Fruit fly (Drosophila melanogaster) whole organism, embryonic: Measurements from ENCODE around the gene Cdc37.

Experiments
- Bgb ChIP-seq: fragments of 200-800 bp; sonication (Bioruptor generic); IDR thresholded peaks from 2 replicates; pipeline ENCODE4 v1.3.6; 2022; ENCODE audit warnings: missing biosample characterization, missing genetic modification characterization; ENCODE audit not compliant: partially characterized antibody
- CG10274 ChIP-seq: fragments of 200-800 bp; sonication (Bioruptor generic); optimal IDR thresholded peaks from 3 replicates; lab custom pipeline; 2017; ENCODE audit warnings: missing biosample characterization, mild to moderate bottlenecking, missing genetic modification characterization
- CG10321 ChIP-seq: fragments of 200-800 bp; sonication (Bioruptor generic); IDR thresholded peaks from 2 replicates; pipeline ENCODE4 v1.3.6; 2022; ENCODE audit warnings: missing biosample characterization, missing genetic modification characterization
- CG11696 ChIP-seq: fragments of 200-800 bp; sonication (Bioruptor generic); IDR thresholded peaks from 2 replicates; pipeline ENCODE4 v1.3.6; 2022; ENCODE audit warnings: missing biosample characterization, missing genetic modification characterization
- CG15269 ChIP-seq: fragments of 200-800 bp; sonication (Bioruptor generic); optimal IDR thresholded peaks from 2 replicates; lab custom pipeline; 2018; ENCODE audit warnings: missing biosample characterization, mild to moderate bottlenecking, missing genetic modification characterization, moderate library complexity
- CG31365 ChIP-seq: fragments of 200-800 bp; sonication (Bioruptor generic); optimal IDR thresholded peaks from 2 replicates; lab custom pipeline; 2018; ENCODE audit warnings: missing biosample characterization, mild to moderate bottlenecking, missing genetic modification characterization
- CG32532 ChIP-seq: fragments of 200-800 bp; sonication (Bioruptor generic); IDR thresholded peaks from 2 replicates; pipeline ENCODE4 v1.3.6; 2022; ENCODE audit warnings: missing biosample characterization, missing genetic modification characterization
- CG33557 ChIP-seq: fragments of 200-800 bp; sonication (Bioruptor generic); optimal IDR thresholded peaks from 2 replicates; lab custom pipeline; 2019; ENCODE audit warnings: missing biosample characterization, mild to moderate bottlenecking, missing genetic modification characterization, moderate library complexity
- CG3847 ChIP-seq: fragments of 200-800 bp; sonication (Bioruptor generic); IDR thresholded peaks from 2 replicates; pipeline ENCODE4 v1.3.6; 2022; ENCODE audit warnings: missing biosample characterization, missing genetic modification characterization
- CG4854 ChIP-seq: fragments of 200-800 bp; sonication (Bioruptor generic); optimal IDR thresholded peaks from 2 replicates; lab custom pipeline; 2016; ENCODE audit warnings: missing biosample characterization, missing genetic modification characterization, inconsistent platforms
- CG6813 ChIP-seq: fragments of 200-800 bp; sonication (Bioruptor generic); optimal IDR thresholded peaks from 2 replicates; lab custom pipeline; 2017; ENCODE audit warnings: missing biosample characterization, missing genetic modification characterization, mild to moderate bottlenecking, moderate library complexity, missing genetic modification reagents
- CG9437 ChIP-seq: fragments of 200-800 bp; sonication (Bioruptor generic); optimal IDR thresholded peaks from 2 replicates; lab custom pipeline; 2018; ENCODE audit warnings: missing biosample characterization, mild to moderate bottlenecking, missing genetic modification characterization
- Dek ChIP-seq: fragments of 200-800 bp; sonication (Bioruptor generic); optimal IDR thresholded peaks from 3 replicates; lab custom pipeline; 2019; ENCODE audit warnings: missing biosample characterization, mild to moderate bottlenecking, missing genetic modification characterization, moderate library complexity
- Dll ChIP-seq: fragments of 200-800 bp; sonication (Bioruptor generic); IDR thresholded peaks from 4 replicates; pipeline ENCODE4 v1.3.6; 2022; ENCODE audit warnings: missing biosample characterization, missing genetic modification characterization; ENCODE audit not compliant: partially characterized antibody
- Dref ChIP-seq: fragments of 200-800 bp; sonication (Bioruptor generic); IDR thresholded peaks from 2 replicates; pipeline ENCODE4 v1.3.6; 2022; ENCODE audit warnings: missing biosample characterization, missing genetic modification characterization
- HHEX ChIP-seq: fragments of 200-800 bp; sonication (Bioruptor generic); optimal IDR thresholded peaks from 3 replicates; lab custom pipeline; 2017; ENCODE audit warnings: missing biosample characterization, mild to moderate bottlenecking, missing genetic modification characterization, missing genetic modification reagents
- HmgD ChIP-seq: fragments of 200-800 bp; sonication (Bioruptor generic); optimal IDR thresholded peaks from 3 replicates; lab custom pipeline; 2016; ENCODE audit warnings: missing biosample characterization, missing genetic modification characterization
- Hr39 ChIP-seq: fragments of >200 bp; optimal IDR thresholded peaks from 2 replicates; lab custom pipeline; 2017
- Hr78 ChIP-seq, 2 experiments: fragments of 200-800 bp in 1 of 2; fragments of >200 bp in 1 of 2; sonication (Bioruptor generic) in 1 of 2; optimal IDR thresholded peaks; 2 replicates each; lab custom pipeline; 2017 to 2019; ENCODE audit warnings: missing biosample characterization in 2 of 2, missing genetic modification characterization in 2 of 2, mild to moderate bottlenecking in 1 of 2, moderate library complexity in 1 of 2
- Jarid2 ChIP-seq: fragments of 200-800 bp; sonication (Bioruptor generic); optimal IDR thresholded peaks from 3 replicates; lab custom pipeline; 2017; ENCODE audit warnings: mild to moderate bottlenecking, missing biosample characterization, missing genetic modification reagents, missing genetic modification characterization
- NFAT ChIP-seq: fragments of 200-800 bp; sonication (Bioruptor generic); IDR thresholded peaks from 2 replicates; pipeline ENCODE4 v1.3.6; 2022; ENCODE audit warnings: missing biosample characterization, missing genetic modification characterization
- Nf-YA ChIP-seq: fragments of 200-800 bp; sonication (Bioruptor generic); IDR thresholded peaks from 2 replicates; pipeline ENCODE4 v1.3.6; 2022; ENCODE audit warnings: missing biosample characterization, missing genetic modification characterization
- Oaz ChIP-seq: fragments of 200-800 bp; sonication (Bioruptor generic); IDR thresholded peaks from 2 replicates; pipeline ENCODE4 v1.3.6; 2022; ENCODE audit warnings: missing biosample characterization, missing genetic modification characterization
- Optix ChIP-seq: fragments of 200-800 bp; sonication (Bioruptor generic); IDR thresholded peaks from 3 replicates; pipeline ENCODE4 v1.3.6; 2022; ENCODE audit warnings: missing biosample characterization, missing genetic modification characterization
- Side ChIP-seq: fragments of 200-800 bp; sonication (Bioruptor generic); optimal IDR thresholded peaks from 2 replicates; lab custom pipeline; 2016; ENCODE audit warnings: missing biosample characterization, missing genetic modification characterization
- Sox100B ChIP-seq: fragments of 200-800 bp; sonication (Bioruptor generic); optimal IDR thresholded peaks from 3 replicates; lab custom pipeline; 2018; ENCODE audit warnings: missing biosample characterization, mild to moderate bottlenecking, missing genetic modification characterization
- Sox102F ChIP-seq: fragments of 200-800 bp; sonication (Bioruptor generic); optimal IDR thresholded peaks from 2 replicates; lab custom pipeline; 2018; ENCODE audit warnings: missing biosample characterization, mild to moderate bottlenecking, missing genetic modification characterization, moderate library complexity
- Sry-β ChIP-seq: fragments of 200-800 bp; sonication (Bioruptor generic); optimal IDR thresholded peaks from 2 replicates; lab custom pipeline; 2018; ENCODE audit warnings: missing biosample characterization, mild to moderate bottlenecking, missing genetic modification characterization, moderate library complexity
- Tbp ChIP-seq: fragments of >200 bp; optimal IDR thresholded peaks from 2 replicates; lab custom pipeline; 2018; ENCODE audit warnings: missing biosample characterization, missing genetic modification characterization
- amos ChIP-seq: fragments of 200-800 bp; sonication (Bioruptor generic); IDR thresholded peaks from 2 replicates; pipeline ENCODE4 v1.3.6; 2022; ENCODE audit warnings: missing biosample characterization, missing genetic modification characterization; ENCODE audit not compliant: partially characterized antibody
- ara ChIP-seq: fragments of 200-800 bp; sonication (Bioruptor generic); IDR thresholded peaks from 2 replicates; pipeline ENCODE4 v1.3.6; 2022; ENCODE audit warnings: missing biosample characterization, missing genetic modification characterization
- caup ChIP-seq: fragments of 200-800 bp; sonication (Bioruptor generic); optimal IDR thresholded peaks from 3 replicates; lab custom pipeline; 2017; ENCODE audit warnings: missing biosample characterization, mild to moderate bottlenecking, missing genetic modification characterization, moderate library complexity; ENCODE audit not compliant: severe bottlenecking
- cg ChIP-seq: fragments of 200-800 bp; sonication (Bioruptor generic); optimal IDR thresholded peaks from 3 replicates; lab custom pipeline; 2019; ENCODE audit warnings: missing biosample characterization, mild to moderate bottlenecking, missing genetic modification characterization, moderate library complexity
- corto ChIP-seq: fragments of 200-800 bp; sonication (Bioruptor generic); optimal IDR thresholded peaks from 2 replicates; lab custom pipeline; 2016; ENCODE audit warnings: missing biosample characterization, mild to moderate bottlenecking, missing genetic modification characterization, moderate library complexity
- crol ChIP-seq: fragments of 200-800 bp; sonication (Bioruptor generic); IDR thresholded peaks from 2 replicates; pipeline ENCODE4 v1.3.6; 2022; ENCODE audit warnings: missing biosample characterization, missing genetic modification characterization
- emc ChIP-seq: fragments of 200-800 bp; sonication (Bioruptor generic); optimal IDR thresholded peaks from 2 replicates; lab custom pipeline; 2016; ENCODE audit warnings: missing biosample characterization, missing genetic modification characterization
- ewg ChIP-seq: fragments of 200-800 bp; sonication (Bioruptor generic); optimal IDR thresholded peaks from 3 replicates; lab custom pipeline; 2017; ENCODE audit warnings: mild to moderate bottlenecking, missing biosample characterization, missing genetic modification reagents, missing genetic modification characterization
- gcm ChIP-seq: fragments of 200-800 bp; sonication (Bioruptor generic); optimal IDR thresholded peaks from 2 replicates; lab custom pipeline; 2019; ENCODE audit warnings: missing biosample characterization, mild to moderate bottlenecking, missing genetic modification characterization, moderate library complexity
- gfzf ChIP-seq: fragments of 200-800 bp; sonication (Bioruptor generic); optimal IDR thresholded peaks from 2 replicates; lab custom pipeline; 2016; ENCODE audit warnings: missing biosample characterization, mild to moderate bottlenecking, missing genetic modification characterization, moderate library complexity
- inv ChIP-seq: fragments of 200-800 bp; sonication (Bioruptor generic); IDR thresholded peaks from 2 replicates; pipeline ENCODE4 v1.3.6; 2022; ENCODE audit warnings: missing biosample characterization, missing genetic modification characterization; ENCODE audit not compliant: partially characterized antibody
- knrl ChIP-seq: fragments of 200-800 bp; sonication (Bioruptor generic); IDR thresholded peaks from 3 replicates; pipeline ENCODE4 v1.3.6; 2022; ENCODE audit warnings: missing biosample characterization, missing genetic modification characterization; ENCODE audit not compliant: partially characterized antibody
- lab ChIP-seq: fragments of 200-800 bp; sonication (Bioruptor generic); optimal IDR thresholded peaks from 3 replicates; lab custom pipeline; 2017; ENCODE audit warnings: missing biosample characterization, missing genetic modification characterization, mild to moderate bottlenecking, moderate library complexity, missing genetic modification reagents
- pzg ChIP-seq: fragments of 200-800 bp; sonication (Bioruptor generic); optimal IDR thresholded peaks from 3 replicates; lab custom pipeline; 2018; ENCODE audit warnings: missing biosample characterization, mild to moderate bottlenecking, missing genetic modification characterization, moderate library complexity
- rib ChIP-seq: fragments of 200-800 bp; sonication (Bioruptor generic); IDR thresholded peaks from 2 replicates; pipeline ENCODE4 v1.3.6; 2022; ENCODE audit warnings: missing biosample characterization, missing genetic modification characterization
- seq ChIP-seq: fragments of 200-800 bp; sonication (Bioruptor generic); IDR thresholded peaks from 2 replicates; pipeline ENCODE4 v1.3.6; 2022; ENCODE audit warnings: missing biosample characterization, missing genetic modification characterization
- sima ChIP-seq: fragments of 200-800 bp; sonication (Bioruptor generic); optimal IDR thresholded peaks from 2 replicates; lab custom pipeline; 2016; ENCODE audit warnings: missing biosample characterization, missing genetic modification characterization
- so ChIP-seq: fragments of 200-800 bp; sonication (Bioruptor generic); IDR thresholded peaks from 3 replicates; pipeline ENCODE4 v1.3.6; 2022; ENCODE audit warnings: missing biosample characterization, missing genetic modification characterization
- wor ChIP-seq: fragments of 200-800 bp; sonication (Bioruptor generic); IDR thresholded peaks from 2 replicates; pipeline ENCODE4 v1.3.6; 2022; ENCODE audit warnings: missing biosample characterization, missing genetic modification characterization

Cdc37 gene

DNA sequence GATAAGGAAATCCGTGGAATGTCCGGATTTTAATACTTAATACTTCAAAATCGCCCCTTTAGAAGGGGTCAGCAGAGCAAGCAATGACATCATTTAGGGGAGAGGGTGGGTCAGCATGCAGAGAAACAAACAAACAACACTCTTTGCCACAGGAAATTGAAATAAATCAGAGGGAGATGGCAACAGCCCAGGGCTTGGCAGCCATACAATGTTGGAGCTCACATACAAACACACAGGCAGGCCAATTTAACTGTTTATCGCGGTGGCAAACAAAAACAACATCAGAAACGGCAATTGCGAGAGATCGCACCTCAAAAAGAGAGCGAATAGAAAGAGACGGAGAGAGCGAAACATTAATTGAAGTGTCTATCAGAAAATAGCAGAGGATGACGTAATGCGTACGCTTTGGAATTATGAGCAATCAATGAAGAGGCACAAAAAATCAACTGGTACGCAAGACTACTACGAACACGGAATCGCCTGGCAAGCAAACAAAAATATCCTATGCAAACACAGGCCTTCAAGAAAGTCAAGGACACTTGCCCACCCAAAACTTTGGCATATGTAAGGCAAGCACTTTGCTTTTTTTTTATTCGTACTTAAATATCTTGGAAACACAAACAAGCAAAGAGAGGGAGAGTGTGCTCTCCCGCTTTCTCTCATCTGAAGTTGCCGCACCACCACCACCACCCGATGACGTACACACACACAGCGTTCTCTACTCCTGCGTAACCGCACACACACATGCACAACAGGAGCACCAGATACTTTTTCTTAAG lies 839 bp upstream of the Cdc37 start (continued):
- no peak; the same call in 1 of the 2 replicates for TF ChIP-seq Bgb (GFP tag; lab: Robert Waterston, UW)
- peak in 1 of 2 experiments; percentile 71 for TF ChIP-seq Hr78 (GFP tag; optimal IDR thresholded peaks at IDR 0.05; lab: Kevin White, UChicago)
- TF ChIP-seq CG4854, result no peak
- peak; percentile 59; the same call in 1 of the 3 replicates for TF ChIP-seq so (GFP tag; lab: Robert Waterston, UW)
- TF ChIP-seq amos, result no peak; the same call in 1 of the 2 replicates
- no peak for TF ChIP-seq CG31365
- TF ChIP-seq corto (GFP tag; lab: Kevin White, UChicago), result no peak
- peak; percentile 81 for TF ChIP-seq caup (GFP tag; lab: Kevin White, UChicago)
- TF ChIP-seq rib (GFP tag; lab: Robert Waterston, UW), result peak; percentile 73; the same call in 1 of the 2 replicates
- no peak for TF ChIP-seq CG9437 (GFP tag; lab: Kevin White, UChicago)
- 0 out of 3 replicates have a peak, but pooled peaks have one; percentile 27 for TF ChIP-seq Optix
- no peak for TF ChIP-seq CG3847
- no peak for TF ChIP-seq gcm (GFP tag; lab: Kevin White, UChicago)
- no peak for TF ChIP-seq gfzf (GFP tag; lab: Kevin White, UChicago)
- TF ChIP-seq Jarid2, result no peak
- peak; percentile 21; the same call in 1 of the 2 replicates for TF ChIP-seq seq (GFP tag; lab: Robert Waterston, UW)
- TF ChIP-seq Sox102F (GFP tag; lab: Kevin White, UChicago), result no peak
- no peak for TF ChIP-seq Nf-YA (GFP tag; lab: Robert Waterston, UW)
- TF ChIP-seq Sox100B (GFP tag; lab: Kevin White, UChicago), result no peak
- TF ChIP-seq wor, result no peak
- no peak for TF ChIP-seq Dek (tag; lab: Kevin White, UChicago)
- TF ChIP-seq ewg, result no peak
- no peak for TF ChIP-seq emc (GFP tag; lab: Kevin White, UChicago)
- TF ChIP-seq inv (GFP tag; lab: Robert Waterston, UW), result no peak
- peak; percentile 14 for TF ChIP-seq pzg (GFP tag; lab: Kevin White, UChicago)
- TF ChIP-seq CG10274 (GFP tag; lab: Kevin White, UChicago), result no peak
- no peak for TF ChIP-seq sima (GFP tag; lab: Kevin White, UChicago)
- TF ChIP-seq Tbp (GFP tag; lab: Kevin White, UChicago), result no peak
- peak; percentile 50; the same call in 1 of the 2 replicates for TF ChIP-seq CG32532 (GFP tag; lab: Robert Waterston, UW)
- no peak for TF ChIP-seq CG15269 (tag; lab: Kevin White, UChicago)
- TF ChIP-seq knrl (GFP tag; lab: Robert Waterston, UW), result peak; percentile 36; the same call in 1 of the 3 replicates
- peak; percentile 27 for TF ChIP-seq HHEX (GFP tag; lab: Kevin White, UChicago)
- peak; percentile 79 for TF ChIP-seq CG10321
- TF ChIP-seq cg (GFP tag; lab: Kevin White, UChicago), result peak; percentile 88
- TF ChIP-seq Sry-β (GFP tag; lab: Kevin White, UChicago), result no peak
- TF ChIP-seq CG6813 (GFP tag; lab: Kevin White, UChicago), result peak; percentile 21
- TF ChIP-seq CG33557 (GFP tag; lab: Kevin White, UChicago), result no peak
- TF ChIP-seq Side (GFP tag; lab: Kevin White, UChicago), result no peak
- TF ChIP-seq NFAT (GFP tag; lab: Robert Waterston, UW), result no peak
- TF ChIP-seq HmgD (GFP tag; lab: Kevin White, UChicago), result no peak
- TF ChIP-seq Hr39 (lab: Kevin White, UChicago), result no peak
- no peak for TF ChIP-seq Oaz
- no peak for TF ChIP-seq ara (GFP tag; lab: Robert Waterston, UW)
- peak; percentile 74 for TF ChIP-seq crol
- TF ChIP-seq Dll, result 0 out of 4 replicates have a peak, but pooled peaks have one; percentile 23
- 0 out of 2 replicates have a peak, but pooled peaks have one; percentile 35 for TF ChIP-seq Dref (GFP tag; lab: Robert Waterston, UW)
- peak; percentile 78 for TF ChIP-seq lab
- 0 out of 2 replicates have a peak, but pooled peaks have one; percentile 16 for TF ChIP-seq CG11696 (GFP tag; lab: Robert Waterston, UW)
